Fruit fly (Drosophila melanogaster) whole organism, embryonic: ENCODE data around the gene CG7724.

ENCODE experiments used
- Ada2b ChIP-seq: fragments of 200-800 bp; sonication (Bioruptor generic); IDR thresholded peaks from 2 replicates; pipeline ENCODE4 v1.3.6; 2022; ENCODE audit warnings: missing biosample characterization, missing genetic modification characterization
- Atf6 ChIP-seq: fragments of 200-800 bp; sonication (Bioruptor generic); IDR thresholded peaks from 2 replicates; pipeline ENCODE4 v1.3.6; 2022; ENCODE audit warnings: missing biosample characterization, missing genetic modification characterization
- CG11247 ChIP-seq: fragments of 200-800 bp; sonication (Bioruptor generic); IDR thresholded peaks from 2 replicates; pipeline ENCODE4 v1.3.6; 2022; ENCODE audit warnings: missing biosample characterization, missing genetic modification characterization
- CG11456 ChIP-seq: fragments of 200-800 bp; sonication (Bioruptor generic); IDR thresholded peaks from 3 replicates; pipeline ENCODE4 v1.3.6; 2022; ENCODE audit warnings: missing biosample characterization, missing genetic modification characterization
- CG11723 ChIP-seq: fragments of 200-800 bp; sonication (Bioruptor generic); optimal IDR thresholded peaks from 2 replicates; lab custom pipeline; 2017; ENCODE audit warnings: missing biosample characterization, mild to moderate bottlenecking, missing genetic modification characterization
- CG13123 ChIP-seq: fragments of 200-800 bp; sonication (Bioruptor generic); optimal IDR thresholded peaks from 2 replicates; lab custom pipeline; 2016; ENCODE audit warnings: missing biosample characterization, missing genetic modification characterization
- CG14441 ChIP-seq: fragments of 200-800 bp; sonication (Bioruptor generic); IDR thresholded peaks from 2 replicates; pipeline ENCODE4 v1.3.6; 2022; ENCODE audit warnings: missing biosample characterization, missing genetic modification characterization
- CG14860 ChIP-seq: fragments of 200-800 bp; sonication (Bioruptor generic); IDR thresholded peaks from 3 replicates; pipeline ENCODE4 v1.3.6; 2022; ENCODE audit warnings: missing biosample characterization, missing genetic modification characterization; ENCODE audit not compliant: partially characterized antibody
- CG15269 ChIP-seq: fragments of 200-800 bp; sonication (Bioruptor generic); optimal IDR thresholded peaks from 2 replicates; lab custom pipeline; 2018; ENCODE audit warnings: missing biosample characterization, mild to moderate bottlenecking, missing genetic modification characterization, moderate library complexity
- CG15479 ChIP-seq: fragments of 200-800 bp; sonication (Bioruptor generic); optimal IDR thresholded peaks from 3 replicates; lab custom pipeline; 2019; ENCODE audit warnings: missing biosample characterization, mild to moderate bottlenecking, missing genetic modification characterization, moderate library complexity
- CG15601 ChIP-seq: fragments of 200-800 bp; sonication (Bioruptor generic); optimal IDR thresholded peaks from 3 replicates; lab custom pipeline; 2019; ENCODE audit warnings: missing biosample characterization, mild to moderate bottlenecking, missing genetic modification characterization, moderate library complexity
- CG16863 ChIP-seq: fragments of 200-800 bp; sonication (Bioruptor generic); optimal IDR thresholded peaks from 3 replicates; lab custom pipeline; 2016; ENCODE audit warnings: missing biosample characterization, missing genetic modification characterization
- CG2120 ChIP-seq: fragments of 200-800 bp; sonication (Bioruptor generic); optimal IDR thresholded peaks from 3 replicates; lab custom pipeline; 2016; ENCODE audit warnings: missing biosample characterization, missing genetic modification characterization
- CG2199 ChIP-seq: fragments of 200-800 bp; sonication (Bioruptor generic); IDR thresholded peaks from 3 replicates; pipeline ENCODE4 v1.3.6; 2022; ENCODE audit warnings: missing biosample characterization, missing genetic modification characterization
- CG3847 ChIP-seq: fragments of 200-800 bp; sonication (Bioruptor generic); IDR thresholded peaks from 2 replicates; pipeline ENCODE4 v1.3.6; 2022; ENCODE audit warnings: missing biosample characterization, missing genetic modification characterization
- CG9727 ChIP-seq: fragments of 200-800 bp; sonication (Bioruptor generic); optimal IDR thresholded peaks from 3 replicates; lab custom pipeline; 2017; ENCODE audit warnings: missing biosample characterization, mild to moderate bottlenecking, missing genetic modification characterization
- D19B ChIP-seq: fragments of 200-800 bp; sonication (Bioruptor generic); optimal IDR thresholded peaks from 2 replicates; lab custom pipeline; 2017; ENCODE audit warnings: missing biosample characterization, mild to moderate bottlenecking, missing genetic modification characterization
- Dbx ChIP-seq: fragments of 200-800 bp; sonication (Bioruptor generic); IDR thresholded peaks from 3 replicates; pipeline ENCODE4 v1.3.6; 2022; ENCODE audit warnings: missing biosample characterization, missing genetic modification characterization
- HHEX ChIP-seq: fragments of 200-800 bp; sonication (Bioruptor generic); optimal IDR thresholded peaks from 3 replicates; lab custom pipeline; 2017; ENCODE audit warnings: missing biosample characterization, mild to moderate bottlenecking, missing genetic modification characterization, missing genetic modification reagents
- HLH4C ChIP-seq: fragments of 200-800 bp; sonication (Bioruptor generic); IDR thresholded peaks from 3 replicates; pipeline ENCODE4 v1.3.6; 2022; ENCODE audit warnings: missing biosample characterization, missing genetic modification characterization; ENCODE audit not compliant: partially characterized antibody
- Hmx ChIP-seq: fragments of 200-800 bp; sonication (Bioruptor generic); optimal IDR thresholded peaks from 2 replicates; lab custom pipeline; 2016; ENCODE audit warnings: missing biosample characterization, missing genetic modification characterization
- Kr ChIP-seq: fragments of 200-800 bp; sonication (Bioruptor generic); optimal IDR thresholded peaks from 2 replicates; lab custom pipeline; 2017; ENCODE audit warnings: missing biosample characterization, mild to moderate bottlenecking, missing genetic modification characterization
- Mad ChIP-seq: fragments of 200-800 bp; sonication (Bioruptor generic); optimal IDR thresholded peaks from 2 replicates; lab custom pipeline; 2016; ENCODE audit warnings: missing biosample characterization, missing genetic modification characterization
- PHDP ChIP-seq: fragments of 200-800 bp; sonication (Bioruptor generic); optimal IDR thresholded peaks from 3 replicates; lab custom pipeline; 2018; ENCODE audit warnings: missing biosample characterization, mild to moderate bottlenecking, missing genetic modification characterization, moderate library complexity
- Pdp1 ChIP-seq, 2 experiments: fragments of 200-800 bp; sonication (Bioruptor generic); optimal IDR thresholded peaks; 3 replicates each; lab custom pipeline; 2016; ENCODE audit warnings: missing biosample characterization in 2 of 2, missing genetic modification characterization in 2 of 2, mild to moderate bottlenecking in 1 of 2, moderate library complexity in 1 of 2
- Side ChIP-seq: fragments of 200-800 bp; sonication (Bioruptor generic); optimal IDR thresholded peaks from 2 replicates; lab custom pipeline; 2016; ENCODE audit warnings: missing biosample characterization, missing genetic modification characterization
- Sox100B ChIP-seq: fragments of 200-800 bp; sonication (Bioruptor generic); optimal IDR thresholded peaks from 3 replicates; lab custom pipeline; 2018; ENCODE audit warnings: missing biosample characterization, mild to moderate bottlenecking, missing genetic modification characterization
- bigmax ChIP-seq: fragments of 200-800 bp; sonication (Bioruptor generic); optimal IDR thresholded peaks from 2 replicates; lab custom pipeline; 2018; ENCODE audit warnings: missing biosample characterization, mild to moderate bottlenecking, missing genetic modification characterization
- chn ChIP-seq: fragments of 200-800 bp; sonication (Bioruptor generic); optimal IDR thresholded peaks from 2 replicates; lab custom pipeline; 2016; ENCODE audit warnings: missing biosample characterization, missing genetic modification characterization
- eve ChIP-seq, 2 experiments: fragments of >200 bp; optimal IDR thresholded peaks; 2 replicates each; lab custom pipeline; 2017; ENCODE audit warnings: missing biosample characterization in 2 of 2, missing genetic modification characterization in 2 of 2
- exex ChIP-seq: fragments of 200-800 bp; sonication (Bioruptor generic); optimal IDR thresholded peaks from 4 replicates; lab custom pipeline; 2018; ENCODE audit warnings: missing biosample characterization, mild to moderate bottlenecking, missing genetic modification characterization, moderate library complexity
- fd102C ChIP-seq: fragments of 200-800 bp; sonication (Bioruptor generic); optimal IDR thresholded peaks from 2 replicates; lab custom pipeline; 2018; ENCODE audit warnings: missing biosample characterization, mild to moderate bottlenecking, missing genetic modification characterization, moderate library complexity
- inv ChIP-seq: fragments of 200-800 bp; sonication (Bioruptor generic); IDR thresholded peaks from 2 replicates; pipeline ENCODE4 v1.3.6; 2022; ENCODE audit warnings: missing biosample characterization, missing genetic modification characterization; ENCODE audit not compliant: partially characterized antibody
- mam ChIP-seq: fragments of 200-800 bp; sonication (Bioruptor generic); optimal IDR thresholded peaks from 3 replicates; lab custom pipeline; 2016; ENCODE audit warnings: missing biosample characterization, missing genetic modification characterization
- nmo ChIP-seq: fragments of 200-800 bp; sonication (Bioruptor generic); optimal IDR thresholded peaks from 2 replicates; lab custom pipeline; 2018; ENCODE audit warnings: missing biosample characterization, mild to moderate bottlenecking, missing genetic modification characterization, moderate library complexity
- oc ChIP-seq: fragments of 200-800 bp; sonication (Bioruptor generic); optimal IDR thresholded peaks from 2 replicates; lab custom pipeline; 2018; ENCODE audit warnings: missing biosample characterization, mild to moderate bottlenecking, missing genetic modification characterization, moderate library complexity
- odd ChIP-seq: fragments of 200-800 bp; sonication (Bioruptor generic); optimal IDR thresholded peaks from 2 replicates; lab custom pipeline; 2017; ENCODE audit warnings: missing biosample characterization, mild to moderate bottlenecking, missing genetic modification characterization
- pan ChIP-seq, 4 experiments: fragments of >200 bp in 3 of 4; fragments of 200-800 bp in 1 of 4; sonication (Bioruptor generic) in 1 of 4; optimal IDR thresholded peaks in 3 of 4; IDR thresholded peaks in 1 of 4; 2 replicates each; pipeline versions ENCODE4 v1.3.6 to Lab custom; 2017 to 2022; ENCODE audit warnings: missing biosample characterization in 2 of 4, missing genetic modification characterization in 2 of 4, mixed read lengths in 1 of 4
- pfk ChIP-seq: fragments of 200-800 bp; sonication (Bioruptor generic); optimal IDR thresholded peaks from 2 replicates; lab custom pipeline; 2018; ENCODE audit warnings: missing biosample characterization, mild to moderate bottlenecking, missing genetic modification characterization, moderate library complexity
- prd ChIP-seq, 3 experiments: fragments of >200 bp in 2 of 3; fragments of 200-800 bp in 1 of 3; sonication (Bioruptor generic) in 1 of 3; optimal IDR thresholded peaks in 2 of 3; IDR thresholded peaks in 1 of 3; 2 replicates in 2 of 3; 3 replicates in 1 of 3; pipeline versions ENCODE4 v1.3.6 to Lab custom; 2017 to 2022; ENCODE audit warnings: missing biosample characterization in 1 of 3, missing genetic modification characterization in 1 of 3
- psq ChIP-seq: fragments of 200-800 bp; sonication (Bioruptor generic); optimal IDR thresholded peaks from 2 replicates; lab custom pipeline; 2017; ENCODE audit warnings: missing biosample characterization, missing genetic modification characterization
- rib ChIP-seq: fragments of 200-800 bp; sonication (Bioruptor generic); IDR thresholded peaks from 2 replicates; pipeline ENCODE4 v1.3.6; 2022; ENCODE audit warnings: missing biosample characterization, missing genetic modification characterization
- sd ChIP-seq: fragments of 200-800 bp; sonication (Bioruptor generic); optimal IDR thresholded peaks from 3 replicates; lab custom pipeline; 2018; ENCODE audit warnings: missing biosample characterization, mild to moderate bottlenecking, missing genetic modification characterization, moderate library complexity
- seq ChIP-seq: fragments of 200-800 bp; sonication (Bioruptor generic); IDR thresholded peaks from 2 replicates; pipeline ENCODE4 v1.3.6; 2022; ENCODE audit warnings: missing biosample characterization, missing genetic modification characterization
- sna ChIP-seq: fragments of 200-800 bp; sonication (Bioruptor generic); IDR thresholded peaks from 2 replicates; pipeline ENCODE4 v1.3.6; 2022; ENCODE audit warnings: missing biosample characterization, missing genetic modification characterization; ENCODE audit not compliant: partially characterized antibody
- unc-4 ChIP-seq: fragments of 200-800 bp; sonication (Bioruptor generic); IDR thresholded peaks from 2 replicates; pipeline ENCODE4 v1.3.6; 2022; ENCODE audit warnings: missing biosample characterization, missing genetic modification characterization; ENCODE audit not compliant: partially characterized antibody

The CG7724 gene

dm6 chr3L:17009715-17010491 lies 45.5 kb upstream of the CG7724 start (continued):
- TF ChIP-seq CG3847 (GFP tag; lab: Robert Waterston, UW), result peak; percentile 9; the same call in 1 of the 2 replicates
- TF ChIP-seq pfk (GFP tag; lab: Kevin White, UChicago), result peak; percentile 39
- TF ChIP-seq CG14441 (GFP tag; lab: Robert Waterston, UW), result peak; percentile 36
- TF ChIP-seq CG14860 (GFP tag; lab: Robert Waterston, UW), result no peak
- TF ChIP-seq Sox100B (GFP tag; lab: Kevin White, UChicago), result peak; percentile 41
- TF ChIP-seq CG11247, result peak; percentile 42; the same call in 1 of the 2 replicates
- TF ChIP-seq Pdp1 (GFP tag; optimal IDR thresholded peaks at IDR 0.05; lab: Kevin White, UChicago), result peak; percentile 36 to 98
- peak; percentile 46 for TF ChIP-seq D19B (GFP tag; lab: Kevin White, UChicago)
- peak; percentile 52 for TF ChIP-seq mam
- TF ChIP-seq CG15479, result peak; percentile 64
- peak; percentile 33 for TF ChIP-seq PHDP (tag; lab: Kevin White, UChicago)
- no peak for TF ChIP-seq psq
- no peak for TF ChIP-seq Side (GFP tag; lab: Kevin White, UChicago)
- peak; percentile 26 for TF ChIP-seq nmo
- no peak for TF ChIP-seq Kr (GFP tag; lab: Kevin White, UChicago)
- peak; percentile 93 for TF ChIP-seq sd (tag; lab: Kevin White, UChicago)
- no peak for TF ChIP-seq HLH4C (GFP tag; lab: Robert Waterston, UW)
- no peak for TF ChIP-seq Hmx (GFP tag; lab: Kevin White, UChicago)
- TF ChIP-seq Atf6, result peak; percentile 7; the same call in 1 of the 2 replicates
- peak; percentile 93 for TF ChIP-seq rib (GFP tag; lab: Robert Waterston, UW)
- peak; percentile 40; the same call in 1 of the 2 replicates for TF ChIP-seq unc-4
- peak; percentile 40 for TF ChIP-seq HHEX (GFP tag; lab: Kevin White, UChicago)
- TF ChIP-seq Mad (GFP tag; lab: Kevin White, UChicago), result no peak
- TF ChIP-seq CG2199 (GFP tag; lab: Robert Waterston, UW), result peak; percentile 72; the same call in 1 of the 3 replicates
- peak; percentile 51 for TF ChIP-seq oc
- TF ChIP-seq Dbx (GFP tag; lab: Robert Waterston, UW), result peak; percentile 65; the same call in 1 of the 3 replicates
- peak; percentile 7 for TF ChIP-seq odd (GFP tag; lab: Kevin White, UChicago)
- no peak for TF ChIP-seq CG15601 (tag; lab: Kevin White, UChicago)
- no peak for TF ChIP-seq prd (optimal IDR thresholded peaks at IDR 0.05; lab: Kevin White, UChicago)
- TF ChIP-seq prd (GFP tag; IDR thresholded peaks at IDR 0.05; lab: Robert Waterston, UW), result peak; percentile 39; the same call in 1 of the 3 replicates
- TF ChIP-seq CG13123 (GFP tag; lab: Kevin White, UChicago), result no peak
- TF ChIP-seq CG2120 (GFP tag; lab: Kevin White, UChicago), result peak; percentile 49
- TF ChIP-seq seq (GFP tag; lab: Robert Waterston, UW), result peak; percentile 23; the same call in 1 of the 2 replicates
- TF ChIP-seq chn (GFP tag; lab: Kevin White, UChicago), result peak; percentile 51
- peak; percentile 3 for TF ChIP-seq CG11723 (GFP tag; lab: Kevin White, UChicago)
- 0 out of 2 replicates have a peak, but pooled peaks have one; percentile 29 for TF ChIP-seq inv (GFP tag; lab: Robert Waterston, UW)
- TF ChIP-seq CG9727 (GFP tag; lab: Kevin White, UChicago), result peak; percentile 42
- no peak for TF ChIP-seq eve (GFP tag; optimal IDR thresholded peaks at IDR 0.05; lab: Kevin White, UChicago)
- TF ChIP-seq CG11456 (GFP tag; lab: Robert Waterston, UW), result no peak
- TF ChIP-seq sna (GFP tag; lab: Robert Waterston, UW), result peak; percentile 38; the same call in 1 of the 2 replicates
- TF ChIP-seq pan (optimal IDR thresholded peaks at IDR 0.05; lab: Kevin White, UChicago), result no peak
- peak in 1 of 2 experiments; percentile 25 for TF ChIP-seq pan (GFP tag; optimal IDR thresholded peaks at IDR 0.05 in 1 of 2, IDR thresholded peaks at IDR 0.05 in 1 of 2)
- peak; percentile 37; the same call in 1 of the 2 replicates for TF ChIP-seq Ada2b (GFP tag; lab: Robert Waterston, UW)
- no peak for TF ChIP-seq CG16863
- no peak for TF ChIP-seq bigmax (GFP tag; lab: Kevin White, UChicago)
- peak; percentile 27 for TF ChIP-seq CG15269 (tag; lab: Kevin White, UChicago)
- TF ChIP-seq exex (tag; lab: Kevin White, UChicago), result peak; percentile 95
- no peak for TF ChIP-seq fd102C (GFP tag; lab: Kevin White, UChicago)
